Fruit fly (Drosophila melanogaster) whole organism: ENCODE data around the gene CG42556.

ENCODE experiments used
- CG8478 ChIP-seq: fragments of >200 bp; optimal IDR thresholded peaks from 2 replicates; lab custom pipeline; 2018; ENCODE audit warnings: inconsistent platforms
- Dll ChIP-seq: fragments of >200 bp; optimal IDR thresholded peaks from 2 replicates; lab custom pipeline; 2017
- EcR ChIP-seq, 2 experiments: fragments of >200 bp; optimal IDR thresholded peaks; 2 replicates each; lab custom pipeline; 2017; ENCODE audit warnings: missing biosample characterization in 2 of 2, missing genetic modification characterization in 2 of 2, missing genetic modification reagents in 2 of 2
- pan ChIP-seq: fragments of >200 bp; optimal IDR thresholded peaks from 2 replicates; lab custom pipeline; 2017
- psq ChIP-seq: fragments of >200 bp; optimal IDR thresholded peaks from 2 replicates; lab custom pipeline; 2017
- usp ChIP-seq: fragments of >200 bp; optimal IDR thresholded peaks from 2 replicates; lab custom pipeline; 2017; ENCODE audit warnings: missing biosample characterization, missing genetic modification characterization, mixed read lengths

The CG42556 gene

DNA sequence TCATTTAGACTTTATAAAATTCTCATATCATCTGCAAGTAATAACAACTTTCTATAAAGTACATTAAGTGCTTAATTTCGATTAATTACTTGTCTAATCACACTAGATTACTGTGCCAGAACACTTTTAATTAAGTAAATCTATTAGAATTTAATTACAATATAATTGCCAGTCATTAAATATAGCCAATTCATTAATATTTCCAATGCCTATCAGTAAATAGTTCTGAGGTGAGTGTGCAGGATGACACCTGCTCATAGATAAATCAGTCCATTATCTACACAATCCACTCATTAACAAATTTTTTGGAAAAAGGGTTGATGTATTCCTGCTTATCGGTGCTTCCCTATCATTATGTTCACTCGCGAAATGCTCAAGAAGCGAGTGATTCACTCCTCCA, 5.0 kb upstream of the CG42556 start:
- TF ChIP-seq pan (lab: Kevin White, UChicago) (no peak), CG8478 (lab: Kevin White, UChicago) (no peak), usp (GFP tag; lab: Kevin White, UChicago) (no peak), Dll (lab: Kevin White, UChicago) (no peak), EcR (GFP tag; optimal IDR thresholded peaks at IDR 0.05; lab: Kevin White, UChicago) (no peak), psq (no peak)

dm6 chr2L:16885347-16885746, 4.4 kb upstream of the CG42556 start:
- no peak for TF ChIP-seq pan (lab: Kevin White, UChicago)
- no peak for TF ChIP-seq CG8478 (lab: Kevin White, UChicago)
- TF ChIP-seq Dll (lab: Kevin White, UChicago), result no peak

DNA sequence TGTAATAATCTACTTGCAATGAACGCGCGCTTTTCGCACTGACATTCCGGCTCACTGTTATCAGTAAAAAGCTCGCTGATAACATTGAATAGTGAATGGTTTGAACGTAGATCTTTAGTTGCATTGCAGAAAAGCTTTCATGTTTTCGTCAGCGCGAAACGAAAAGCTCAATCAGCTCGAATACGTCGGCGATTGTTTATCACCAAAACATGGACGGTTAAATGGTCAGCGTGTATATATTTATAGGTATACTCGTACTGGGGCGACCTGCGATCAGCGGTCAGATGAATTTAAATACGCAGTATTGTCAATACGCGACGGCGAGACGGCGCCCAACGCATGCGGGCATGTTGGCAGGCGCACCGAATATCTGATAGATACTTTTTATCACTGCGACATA, 3.2 kb upstream of the CG42556 start:
- TF ChIP-seq Dll (lab: Kevin White, UChicago), result no peak

- no peak for TF ChIP-seq Dll (lab: Kevin White, UChicago)
Measured at dm6 chr2L:16887660-16888573, 1.8 kb upstream of the CG42556 start, which contains the start of the genes osi and tweek. Gene osi, minus strand, starts transcription at chr2L:16887966. Gene tweek, plus strand, starts transcription at chr2L:16888490.

- TF ChIP-seq psq (no peak), EcR (GFP tag; optimal IDR thresholded peaks at IDR 0.05; lab: Kevin White, UChicago) (peak in 1 of 2 experiments; percentile 45), pan (lab: Kevin White, UChicago) (peak; percentile 4), usp (GFP tag; lab: Kevin White, UChicago) (no peak)
Measured at dm6 chr2L:16888574-16889376, 933 bp upstream of the CG42556 start.

DNA sequence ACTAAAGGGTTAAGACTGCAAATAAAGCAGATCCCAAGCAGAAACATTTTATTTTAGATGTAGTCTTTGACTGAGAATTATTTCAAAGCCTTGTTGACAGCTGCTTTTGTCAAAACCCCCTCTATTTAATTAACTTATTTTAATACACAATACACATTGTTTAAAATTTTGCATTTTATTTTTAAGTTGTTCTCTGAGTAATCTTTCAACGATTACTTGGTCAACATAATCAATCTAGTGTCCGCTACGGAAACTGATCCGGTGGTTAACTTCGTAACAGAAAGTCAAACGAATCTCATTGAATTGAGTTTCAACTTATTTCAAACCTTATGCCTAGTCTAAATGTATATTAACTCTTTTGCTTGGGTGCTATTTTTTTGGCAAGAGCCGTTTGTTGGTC, 10.7 kb downstream of the CG42556 start, which contains the start of gene CG31805:
Gene CG31805 (minus strand): TSS at position 101 of the 400 bp plus-strand sequence.
- TF ChIP-seq psq, result no peak
- TF ChIP-seq pan (lab: Kevin White, UChicago), result no peak
- TF ChIP-seq EcR (GFP tag; optimal IDR thresholded peaks at IDR 0.05; lab: Kevin White, UChicago), result no peak
- TF ChIP-seq Dll (lab: Kevin White, UChicago), result no peak
- TF ChIP-seq usp (GFP tag; lab: Kevin White, UChicago), result no peak
- TF ChIP-seq CG8478 (lab: Kevin White, UChicago), result no peak

DNA sequence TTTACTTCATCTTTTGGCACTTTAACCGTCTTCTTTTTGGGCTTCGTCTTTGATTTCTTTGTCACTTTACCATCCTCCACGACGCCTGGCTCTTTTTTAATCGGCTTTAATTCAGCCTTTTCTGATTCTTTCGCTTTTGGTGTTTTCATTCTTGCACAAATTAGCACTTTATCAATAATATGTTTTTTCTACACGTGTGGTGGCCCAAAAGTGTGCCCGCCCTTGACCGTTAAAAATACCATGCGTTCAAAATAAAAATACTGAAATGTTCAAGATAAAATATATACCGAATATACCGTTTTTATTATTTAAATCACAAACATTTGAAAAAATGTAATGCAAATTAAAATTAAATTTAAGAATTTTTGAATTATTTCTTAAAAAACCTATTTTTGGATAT, 12.3 kb downstream of the CG42556 start, which contains the start of gene CG12288:
Gene CG12288 (minus strand): TSS at position 216 of the 400 bp plus-strand sequence.
- TF ChIP-seq usp (GFP tag; lab: Kevin White, UChicago), result no peak
- no peak for TF ChIP-seq psq
- no peak for TF ChIP-seq CG8478 (lab: Kevin White, UChicago)
- no peak for TF ChIP-seq EcR (GFP tag; optimal IDR thresholded peaks at IDR 0.05; lab: Kevin White, UChicago)
- no peak for TF ChIP-seq Dll (lab: Kevin White, UChicago)
- no peak for TF ChIP-seq pan (lab: Kevin White, UChicago)

dm6 chr2L:16909290-16909689, 19.6 kb downstream of the CG42556 start:
- TF ChIP-seq EcR (GFP tag; optimal IDR thresholded peaks at IDR 0.05; lab: Kevin White, UChicago) (no peak), CG8478 (lab: Kevin White, UChicago) (no peak), pan (lab: Kevin White, UChicago) (no peak), usp (GFP tag; lab: Kevin White, UChicago) (no peak), psq (no peak), Dll (lab: Kevin White, UChicago) (no peak)

dm6 chr2L:16910177-16910576, 20.5 kb downstream of the CG42556 start, which contains the start of gene ApepP:
Gene ApepP, minus strand, starts transcription at chr2L:16910418.
- no peak for TF ChIP-seq psq
- no peak for TF ChIP-seq CG8478 (lab: Kevin White, UChicago)
- no peak for TF ChIP-seq EcR (GFP tag; optimal IDR thresholded peaks at IDR 0.05; lab: Kevin White, UChicago)
- TF ChIP-seq usp (GFP tag; lab: Kevin White, UChicago), result no peak
- TF ChIP-seq pan (lab: Kevin White, UChicago), result no peak
- no peak for TF ChIP-seq Dll (lab: Kevin White, UChicago)

DNA sequence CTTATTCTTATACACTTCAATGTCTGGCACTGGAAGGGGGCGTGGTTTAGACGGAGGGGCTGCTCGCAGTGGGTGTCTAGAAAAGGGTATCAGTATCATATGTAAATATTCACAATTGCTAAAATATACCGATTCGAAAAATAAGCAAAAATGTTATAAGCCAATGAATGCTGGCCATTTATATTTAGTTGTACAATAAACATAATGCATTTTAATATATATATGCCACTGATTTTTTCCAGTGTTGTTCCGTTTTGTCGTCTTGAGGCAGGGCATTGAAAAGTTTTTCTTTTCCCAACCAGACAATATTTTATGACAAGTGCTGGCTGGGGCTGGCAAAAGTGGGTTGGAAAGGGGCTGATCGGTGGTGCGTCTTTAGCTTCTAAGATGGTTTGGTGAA, 32.1 kb downstream of the CG42556 start:
- TF ChIP-seq pan (lab: Kevin White, UChicago), result no peak
- no peak for TF ChIP-seq CG8478 (lab: Kevin White, UChicago)
- no peak for TF ChIP-seq EcR (GFP tag; optimal IDR thresholded peaks at IDR 0.05; lab: Kevin White, UChicago)
- no peak for TF ChIP-seq psq
- no peak for TF ChIP-seq usp (GFP tag; lab: Kevin White, UChicago)
- no peak for TF ChIP-seq Dll (lab: Kevin White, UChicago)
